Worm (Caenorhabditis elegans) whole organism, L1 larva: Measurements from ENCODE around the gene csn-6.

Source experiments
- F16B12.6 ChIP-seq: fragments of 150-350 bp; optimal IDR thresholded peaks from 2 replicates; lab custom pipeline; 2014; ENCODE audit warnings: missing biosample characterization, missing genetic modification characterization
- ceh-8 ChIP-seq: fragments of 200-800 bp; sonication (Bioruptor generic); optimal IDR thresholded peaks from 2 replicates; lab custom pipeline; 2018; ENCODE audit warnings: mild to moderate bottlenecking, missing genetic modification characterization, moderate library complexity, missing compliant biosample characterization
- egl-27 ChIP-seq, 2 experiments: fragments of 150-350 bp in 1 of 2; sonication (generic microtip); optimal IDR thresholded peaks; 3 replicates each; lab custom pipeline; 2017 to 2018; ENCODE audit warnings: missing biosample characterization in 2 of 2, missing genetic modification characterization in 2 of 2, missing genetic modification reagents in 2 of 2
- fkh-10 ChIP-seq: sonication (generic microtip); optimal IDR thresholded peaks from 2 replicates; lab custom pipeline; 2017; ENCODE audit warnings: missing biosample characterization, missing genetic modification reagents, missing genetic modification characterization
- mep-1 ChIP-seq: fragments of 150-350 bp; optimal IDR thresholded peaks from 2 replicates; lab custom pipeline; 2014; ENCODE audit warnings: missing biosample characterization, missing genetic modification characterization
- nhr-28 ChIP-seq: fragments of 150-350 bp; optimal IDR thresholded peaks from 2 replicates; lab custom pipeline; 2014; ENCODE audit warnings: missing biosample characterization, missing genetic modification characterization
- tbx-2 ChIP-seq: sonication (generic microtip); optimal IDR thresholded peaks from 2 replicates; lab custom pipeline; 2016; ENCODE audit warnings: missing genetic modification characterization, missing compliant biosample characterization
- zag-1 ChIP-seq: fragments of 150-350 bp; optimal IDR thresholded peaks from 2 replicates; lab custom pipeline; 2014; ENCODE audit warnings: missing biosample characterization, missing genetic modification characterization

DNA sequence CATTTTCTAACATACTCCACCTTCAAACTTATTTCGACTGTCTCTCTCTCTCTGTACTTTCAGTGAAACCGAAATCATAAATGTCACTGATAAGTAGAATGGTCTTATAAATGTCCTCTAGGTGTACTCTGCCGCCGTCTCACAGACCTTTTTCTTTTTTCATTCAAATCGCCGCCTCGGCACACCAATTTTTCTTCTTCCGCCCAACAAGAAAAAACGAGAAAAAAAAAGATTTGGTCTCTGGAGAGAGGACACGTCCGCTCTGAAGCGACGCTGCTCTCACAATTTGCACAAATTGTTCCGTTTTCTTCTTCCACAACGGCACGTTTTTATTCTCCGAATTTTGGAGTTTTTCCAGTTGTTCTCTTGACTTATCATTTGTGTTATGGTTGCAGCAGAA, 12.5 kb downstream of the csn-6 start:
- TF ChIP-seq zag-1 (tag; lab: Kevin White, UChicago) (no peak), ceh-8 (GFP tag; lab: Kevin White, UChicago) (no peak), mep-1 (tag; lab: Kevin White, UChicago) (no peak), egl-27 (tag; optimal IDR thresholded peaks at IDR 0.05; lab: Kevin White, UChicago) (no peak), nhr-28 (tag; lab: Kevin White, UChicago) (no peak), fkh-10 (no peak), tbx-2 (tag; lab: Kevin White, UChicago) (no peak), F16B12.6 (tag; lab: Kevin White, UChicago) (no peak)
